Worm (Caenorhabditis elegans): ENCODE data around the gene lin-52.

- TF ChIP-seq pha-4 (tag; optimal IDR thresholded peaks at IDR 0.05) (no peak), unc-39 (tag; optimal IDR thresholded peaks at IDR 0.05) (no peak), snpc-4 (tag; optimal IDR thresholded peaks at IDR 0.05) (no peak), nhr-28 (tag; optimal IDR thresholded peaks at IDR 0.05) (no peak), blmp-1 (tag; optimal IDR thresholded peaks at IDR 0.05) (no peak)
Measured at ce11 chrIII:9808179-9808578, 16.4 kb downstream of the lin-52 start, which contains the start of gene gtap-2.

Data from whole organism, mixed stage, embryonic.